Worm (Caenorhabditis elegans) whole organism, L4/young adult: ENCODE measurements around the gene F38E1.10.
"Not testable (repeated sequence)": the region's sequence is repeated elsewhere in the genome, so short reads cannot be mapped to it uniquely, and the experiment has no call there.

Source experiments
- W03F9.2 ChIP-seq: fragments of 150-350 bp; optimal IDR thresholded peaks from 2 replicates; lab custom pipeline; 2014; ENCODE audit warnings: missing biosample characterization, missing genetic modification characterization
- dao-5 ChIP-seq: sonication (generic microtip); optimal IDR thresholded peaks from 2 replicates; lab custom pipeline; 2016; ENCODE audit warnings: missing genotype, missing genetic modification characterization, moderate library complexity, missing compliant biosample characterization
- him-1 ChIP-seq: sonication (generic microtip); optimal IDR thresholded peaks from 2 replicates; lab custom pipeline; 2016; ENCODE audit warnings: missing genotype, missing genetic modification reagents, missing genetic modification characterization, missing compliant biosample characterization

The F38E1.10 gene

ce11 chrV:8358702-8359101, 16.6 kb downstream of the F38E1.10 start:
- TF ChIP-seq dao-5 (tag; lab: Kevin White, UChicago) (no peak), W03F9.2 (tag; lab: Kevin White, UChicago) (no peak), him-1 (tag; lab: Kevin White, UChicago) (no peak)

- no peak for TF ChIP-seq him-1 (tag; lab: Kevin White, UChicago)
- TF ChIP-seq W03F9.2 (tag; lab: Kevin White, UChicago) = no peak
- no peak for TF ChIP-seq dao-5 (tag; lab: Kevin White, UChicago)
Measured at ce11 chrV:8357756-8358155, 17.6 kb downstream of the F38E1.10 start.

DNA sequence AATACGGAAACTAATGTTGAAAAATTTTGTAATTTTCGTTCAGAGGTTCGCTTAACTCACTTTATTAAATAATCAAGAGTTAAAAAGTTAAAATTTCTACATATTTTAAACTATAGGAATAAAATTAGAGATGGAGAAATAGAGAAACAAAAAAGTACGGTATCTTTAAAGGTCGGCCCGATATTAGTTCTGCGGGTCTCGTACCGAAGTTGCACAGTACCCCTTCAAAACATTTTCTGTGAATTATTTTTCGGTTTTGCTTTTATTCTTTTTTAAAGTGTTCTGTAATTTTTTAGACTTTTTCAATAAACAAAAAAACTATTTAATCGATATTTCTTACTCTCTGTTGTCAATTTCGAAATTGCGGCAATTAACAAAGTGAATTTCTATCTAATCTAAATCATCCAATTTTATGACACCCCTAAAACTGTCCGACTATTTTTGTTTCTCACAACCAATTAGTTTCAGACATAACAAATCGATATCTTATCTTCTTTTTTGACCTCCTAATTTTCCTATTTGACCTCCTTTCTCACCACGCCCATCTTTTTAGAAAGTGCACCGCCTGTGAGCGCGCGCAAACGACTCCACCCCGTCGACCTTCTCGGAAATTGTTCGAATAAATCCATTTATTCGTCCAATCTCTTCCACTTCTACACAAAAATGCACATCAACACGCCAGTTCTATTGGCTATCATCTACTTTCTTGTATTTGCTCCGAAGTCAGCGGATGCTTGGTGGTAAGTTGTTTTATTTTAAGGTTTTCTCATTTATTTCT, 19.7 kb downstream of the F38E1.10 start, which contains the start of gene mom-2:
Gene mom-2 (plus strand): TSS at position 554 of the 778 bp plus-strand sequence.
- TF ChIP-seq W03F9.2 (tag; lab: Kevin White, UChicago) = no peak
- TF ChIP-seq him-1 (tag; lab: Kevin White, UChicago) = no peak
- no peak for TF ChIP-seq dao-5 (tag; lab: Kevin White, UChicago)

DNA sequence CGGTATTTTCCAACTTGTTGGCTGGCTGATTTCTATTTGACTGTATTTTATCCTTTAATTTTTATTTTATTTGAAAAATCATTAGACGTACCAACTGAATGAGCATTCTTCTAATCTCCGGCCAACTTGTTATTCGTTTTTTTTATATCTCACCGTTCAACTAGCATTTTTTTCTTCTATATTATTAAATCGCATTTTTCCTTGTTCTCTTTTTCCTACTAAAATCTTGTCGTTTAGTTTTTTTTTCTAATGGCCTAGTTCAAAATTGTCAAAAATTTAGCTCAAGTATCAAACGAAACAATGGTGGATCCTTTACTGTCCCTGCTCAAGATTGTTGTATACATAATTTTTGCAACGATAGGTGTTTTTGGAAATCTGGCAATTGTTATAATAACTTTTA, 23.9 kb downstream of the F38E1.10 start, which contains the start of gene srsx-22:
Gene srsx-22 (plus strand): TSS at position 301 of the 400 bp plus-strand sequence.
- TF ChIP-seq dao-5 (tag; lab: Kevin White, UChicago) = no peak
- TF ChIP-seq W03F9.2 (tag; lab: Kevin White, UChicago) = no peak
- no peak for TF ChIP-seq him-1 (tag; lab: Kevin White, UChicago)

- TF ChIP-seq dao-5 (tag; lab: Kevin White, UChicago) (no peak), him-1 (tag; lab: Kevin White, UChicago) (no peak), W03F9.2 (tag; lab: Kevin White, UChicago) (no peak)
Measured at ce11 chrV:8349950-8350349, 25.4 kb downstream of the F38E1.10 start.

DNA sequence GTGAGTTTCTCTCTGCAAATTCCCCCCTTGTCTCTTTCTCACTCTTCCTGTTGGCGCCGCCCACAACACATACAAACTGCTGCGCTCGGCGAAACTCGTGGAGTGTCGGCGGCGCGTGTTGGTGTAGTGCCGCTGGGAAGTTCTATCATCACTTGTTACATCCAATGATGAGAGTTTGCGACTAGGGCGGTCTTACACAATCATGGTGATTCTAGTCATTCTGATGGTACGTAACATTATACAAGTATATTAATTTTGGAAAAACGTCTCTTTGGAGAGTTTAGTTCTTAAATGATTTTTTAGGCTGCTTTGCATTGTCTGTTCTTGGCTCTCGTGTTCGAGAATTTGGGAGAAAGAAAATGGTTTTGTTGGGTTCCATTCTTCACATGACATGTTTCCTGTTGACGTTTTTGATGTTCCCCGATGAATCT, 26.3 kb downstream of the F38E1.10 start:
- peak; percentile 67 for TF ChIP-seq W03F9.2 (tag; lab: Kevin White, UChicago)
- TF ChIP-seq dao-5 (tag; lab: Kevin White, UChicago) = no peak
- TF ChIP-seq him-1 (tag; lab: Kevin White, UChicago) = peak; percentile 50

- TF ChIP-seq dao-5 (tag; lab: Kevin White, UChicago) (no peak), W03F9.2 (tag; lab: Kevin White, UChicago) (no peak), him-1 (tag; lab: Kevin White, UChicago) (no peak)
Measured at ce11 chrV:8345436-8345835, 29.9 kb downstream of the F38E1.10 start, which contains the start of gene C08D8.1. Gene C08D8.1 (plus strand): TSS chrV:8345759.

DNA sequence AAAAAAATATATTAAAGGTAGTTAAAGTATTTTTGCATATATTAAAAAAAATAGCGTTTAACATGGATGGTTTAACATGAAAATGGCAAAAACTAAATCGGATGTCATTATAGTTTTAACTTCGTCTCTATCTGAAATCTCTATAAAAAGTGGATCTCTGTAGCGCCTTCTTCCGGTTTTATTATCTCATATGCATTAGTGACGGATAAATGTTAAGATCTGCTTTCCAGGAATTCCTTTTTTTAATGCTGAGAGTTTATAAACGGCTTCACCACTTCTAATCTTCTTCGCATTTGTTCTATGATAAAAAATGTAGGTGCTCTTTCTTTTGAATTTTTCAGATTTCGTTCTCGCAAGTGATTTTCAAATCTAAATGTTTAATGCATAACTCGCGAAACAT, 32.9 kb downstream of the F38E1.10 start:
- TF ChIP-seq W03F9.2 (tag; lab: Kevin White, UChicago) (no peak), dao-5 (tag; lab: Kevin White, UChicago) (no peak), him-1 (tag; lab: Kevin White, UChicago) (no peak)

- TF ChIP-seq him-1, dao-5, W03F9.2 (tag; lab: Kevin White, UChicago): not testable (repeated sequence)
Measured at ce11 chrV:8340924-8341323, 34.4 kb downstream of the F38E1.10 start, which contains the start of gene C08D8.7. Gene C08D8.7 (plus strand): TSS chrV:8341224.

ce11 chrV:8335620-8336019, 39.7 kb downstream of the F38E1.10 start:
- TF ChIP-seq W03F9.2 (tag; lab: Kevin White, UChicago) (no peak), him-1 (tag; lab: Kevin White, UChicago) (no peak), dao-5 (tag; lab: Kevin White, UChicago) (no peak)

- TF ChIP-seq W03F9.2 (tag; lab: Kevin White, UChicago) = no peak
- TF ChIP-seq him-1 (tag; lab: Kevin White, UChicago) = no peak
- TF ChIP-seq dao-5 (tag; lab: Kevin White, UChicago) = no peak
Measured at ce11 chrV:8334360-8334759, 41.0 kb downstream of the F38E1.10 start, which contains the start of gene tmd-2. Gene tmd-2 (plus strand): TSS chrV:8334660.

DNA sequence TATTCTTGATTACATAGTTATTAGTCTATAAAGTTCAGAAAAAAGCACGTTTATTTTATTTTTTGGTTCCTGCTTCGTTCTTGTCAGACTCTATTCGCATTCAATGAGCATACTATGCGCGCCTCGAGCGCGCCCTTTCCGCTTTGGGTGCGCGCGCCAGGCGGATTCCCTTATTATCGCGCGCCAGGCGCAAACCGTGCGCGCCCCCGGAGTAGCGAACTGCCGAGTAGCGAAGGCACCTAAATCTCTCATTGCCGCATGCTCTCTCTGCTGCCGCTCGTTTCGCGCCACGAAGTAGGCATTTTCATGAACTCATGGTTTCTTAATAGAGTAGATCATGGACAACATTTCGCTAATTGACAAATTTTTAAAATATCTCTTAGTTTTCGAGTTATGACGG, 48.2 kb downstream of the F38E1.10 start:
- TF ChIP-seq W03F9.2 (tag; lab: Kevin White, UChicago) = no peak
- TF ChIP-seq dao-5 (tag; lab: Kevin White, UChicago) = no peak
- no peak for TF ChIP-seq him-1 (tag; lab: Kevin White, UChicago)

DNA sequence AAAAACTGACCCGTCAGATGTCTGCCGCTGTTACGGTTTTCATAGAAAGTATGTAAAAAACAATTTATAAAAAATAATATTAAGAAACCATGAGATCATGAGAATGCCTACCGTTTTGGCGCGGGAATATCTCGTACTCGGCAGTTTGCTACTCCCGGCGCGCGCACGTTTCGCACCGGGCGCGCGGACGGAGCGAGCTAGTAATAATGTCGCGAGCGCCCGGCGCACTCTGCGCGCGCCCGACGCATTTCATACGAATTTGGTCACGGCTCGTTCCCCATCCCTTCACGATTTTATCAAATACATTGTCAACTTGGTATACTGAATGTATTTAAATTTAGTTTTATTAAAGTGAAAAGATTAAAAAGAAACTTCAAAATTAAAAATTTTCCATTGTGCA, 49.4 kb downstream of the F38E1.10 start:
- no peak for TF ChIP-seq dao-5 (tag; lab: Kevin White, UChicago)
- TF ChIP-seq W03F9.2 (tag; lab: Kevin White, UChicago) = no peak
- TF ChIP-seq him-1 (tag; lab: Kevin White, UChicago) = no peak
